Fruit fly (Drosophila melanogaster) whole organism, embryonic: ENCODE data around the gene v.

ENCODE experiments used
- ATbp ChIP-seq: fragments of 200-800 bp; sonication (Bioruptor generic); optimal IDR thresholded peaks from 2 replicates; lab custom pipeline; 2017; ENCODE audit warnings: missing biosample characterization, mild to moderate bottlenecking, missing genetic modification characterization, missing genetic modification reagents
- Atf6 ChIP-seq: fragments of 200-800 bp; sonication (Bioruptor generic); IDR thresholded peaks from 2 replicates; pipeline ENCODE4 v1.3.6; 2022; ENCODE audit warnings: missing biosample characterization, missing genetic modification characterization
- CG11504 ChIP-seq: fragments of 200-800 bp; sonication (Bioruptor generic); optimal IDR thresholded peaks from 3 replicates; lab custom pipeline; 2019; ENCODE audit warnings: missing biosample characterization, mild to moderate bottlenecking, missing genetic modification characterization, moderate library complexity
- CG11695 ChIP-seq: fragments of 200-800 bp; sonication (Bioruptor generic); IDR thresholded peaks from 3 replicates; pipeline ENCODE4 v1.3.6; 2022; ENCODE audit warnings: missing biosample characterization, missing genetic modification characterization
- CG13624 ChIP-seq: fragments of 200-800 bp; sonication (Bioruptor generic); optimal IDR thresholded peaks from 2 replicates; lab custom pipeline; 2016; ENCODE audit warnings: missing biosample characterization, missing genetic modification characterization
- CG13894 ChIP-seq: fragments of 200-800 bp; sonication (Bioruptor generic); optimal IDR thresholded peaks from 3 replicates; lab custom pipeline; 2018; ENCODE audit warnings: missing biosample characterization, mild to moderate bottlenecking, missing genetic modification characterization, moderate library complexity
- CG14710 ChIP-seq: fragments of 200-800 bp; sonication (Bioruptor generic); optimal IDR thresholded peaks from 3 replicates; lab custom pipeline; 2019; ENCODE audit warnings: missing biosample characterization, mild to moderate bottlenecking, missing genetic modification characterization, moderate library complexity
- CG1603 ChIP-seq: fragments of 200-800 bp; sonication (Bioruptor generic); optimal IDR thresholded peaks from 2 replicates; lab custom pipeline; 2019; ENCODE audit warnings: missing biosample characterization, mild to moderate bottlenecking, missing genetic modification characterization, moderate library complexity
- CG17829 ChIP-seq: fragments of 200-800 bp; optimal IDR thresholded peaks from 2 replicates; lab custom pipeline; 2019; ENCODE audit warnings: missing biosample characterization, mild to moderate bottlenecking, missing genetic modification characterization, moderate library complexity
- CG2116 ChIP-seq: fragments of 200-800 bp; sonication (Bioruptor generic); optimal IDR thresholded peaks from 3 replicates; lab custom pipeline; 2018; ENCODE audit warnings: missing biosample characterization, mild to moderate bottlenecking, missing genetic modification characterization
- CG33213 ChIP-seq: fragments of 200-800 bp; sonication (Bioruptor generic); optimal IDR thresholded peaks from 3 replicates; lab custom pipeline; 2016; ENCODE audit warnings: missing biosample characterization, missing genetic modification characterization
- CG33557 ChIP-seq: fragments of 200-800 bp; sonication (Bioruptor generic); optimal IDR thresholded peaks from 2 replicates; lab custom pipeline; 2019; ENCODE audit warnings: missing biosample characterization, mild to moderate bottlenecking, missing genetic modification characterization, moderate library complexity
- CG34376 ChIP-seq: fragments of 200-800 bp; sonication (Bioruptor generic); optimal IDR thresholded peaks from 2 replicates; lab custom pipeline; 2018; ENCODE audit warnings: missing biosample characterization, mild to moderate bottlenecking, missing genetic modification characterization
- CG3726 ChIP-seq: fragments of 200-800 bp; sonication (Bioruptor generic); IDR thresholded peaks from 3 replicates; pipeline ENCODE4, ENCODE4 v1.3.6; 2022; ENCODE audit warnings: missing biosample characterization, missing genetic modification characterization
- CG4730 ChIP-seq: fragments of 200-800 bp; sonication (Bioruptor generic); IDR thresholded peaks from 2 replicates; pipeline ENCODE4 v1.3.6; 2022; ENCODE audit warnings: missing biosample characterization, missing genetic modification characterization
- CG5180 ChIP-seq: fragments of 200-800 bp; sonication (Bioruptor generic); optimal IDR thresholded peaks from 3 replicates; lab custom pipeline; 2017; ENCODE audit warnings: missing biosample characterization, missing genetic modification characterization, mild to moderate bottlenecking, moderate library complexity, missing genetic modification reagents
- CG6272 ChIP-seq: fragments of 200-800 bp; sonication (Bioruptor generic); IDR thresholded peaks from 2 replicates; pipeline ENCODE4 v1.3.6; 2022; ENCODE audit warnings: missing biosample characterization, missing genetic modification characterization
- CG6689 ChIP-seq: fragments of 200-800 bp; sonication (Bioruptor generic); IDR thresholded peaks from 2 replicates; pipeline ENCODE4 v1.3.6; 2022; ENCODE audit warnings: missing biosample characterization, missing genetic modification characterization
- CG6813 ChIP-seq: fragments of 200-800 bp; sonication (Bioruptor generic); optimal IDR thresholded peaks from 2 replicates; lab custom pipeline; 2017; ENCODE audit warnings: missing biosample characterization, missing genetic modification characterization, mild to moderate bottlenecking, moderate library complexity, missing genetic modification reagents
- CG7556 ChIP-seq: fragments of 200-800 bp; sonication (Bioruptor generic); optimal IDR thresholded peaks from 2 replicates; lab custom pipeline; 2017; ENCODE audit warnings: missing biosample characterization, mild to moderate bottlenecking, missing genetic modification characterization
- CG8281 ChIP-seq: fragments of 200-800 bp; sonication (Bioruptor generic); optimal IDR thresholded peaks from 2 replicates; lab custom pipeline; 2018; ENCODE audit warnings: missing biosample characterization, mild to moderate bottlenecking, missing genetic modification characterization, moderate library complexity
- Dll ChIP-seq: fragments of 200-800 bp; sonication (Bioruptor generic); IDR thresholded peaks from 4 replicates; pipeline ENCODE4 v1.3.6; 2022; ENCODE audit warnings: missing biosample characterization, missing genetic modification characterization; ENCODE audit not compliant: partially characterized antibody
- Dref ChIP-seq: fragments of 200-800 bp; sonication (Bioruptor generic); IDR thresholded peaks from 2 replicates; pipeline ENCODE4 v1.3.6; 2022; ENCODE audit warnings: missing biosample characterization, missing genetic modification characterization
- Gsc ChIP-seq: fragments of 200-800 bp; sonication (Bioruptor generic); IDR thresholded peaks from 2 replicates; pipeline ENCODE4 v1.3.6; 2022; ENCODE audit warnings: missing biosample characterization, missing genetic modification characterization
- Mrtf ChIP-seq: fragments of 200-800 bp; sonication (Bioruptor generic); IDR thresholded peaks from 3 replicates; pipeline ENCODE4 v1.3.6; 2022; ENCODE audit warnings: missing biosample characterization, missing genetic modification characterization
- Optix ChIP-seq: fragments of 200-800 bp; sonication (Bioruptor generic); IDR thresholded peaks from 3 replicates; pipeline ENCODE4 v1.3.6; 2022; ENCODE audit warnings: missing biosample characterization, missing genetic modification characterization
- Sin3A ChIP-seq: fragments of >200 bp; optimal IDR thresholded peaks from 2 replicates; lab custom pipeline; 2018
- Spps ChIP-seq: fragments of 200-800 bp; sonication (Bioruptor generic); optimal IDR thresholded peaks from 2 replicates; lab custom pipeline; 2018; ENCODE audit warnings: missing biosample characterization, mild to moderate bottlenecking, missing genetic modification characterization
- Trl ChIP-seq, 3 experiments: fragments of >200 bp in 2 of 3; fragments of 200-800 bp in 1 of 3; sonication (Bioruptor generic) in 1 of 3; optimal IDR thresholded peaks; 2 replicates in 1 of 3; 3 replicates in 2 of 3; lab custom pipeline; 2016 to 2017; ENCODE audit warnings: missing biosample characterization in 1 of 3, missing genetic modification characterization in 1 of 3
- ase ChIP-seq: fragments of 200-800 bp; sonication (Bioruptor generic); IDR thresholded peaks from 3 replicates; pipeline ENCODE4 v1.3.6; 2022; ENCODE audit warnings: missing biosample characterization, missing genetic modification characterization
- bab2 ChIP-seq: fragments of 200-800 bp; sonication (Bioruptor generic); optimal IDR thresholded peaks from 2 replicates; lab custom pipeline; 2016; ENCODE audit warnings: missing biosample characterization, missing genetic modification characterization
- bbx ChIP-seq: fragments of 200-800 bp; sonication (Bioruptor generic); IDR thresholded peaks from 2 replicates; pipeline ENCODE4 v1.3.6; 2022; ENCODE audit warnings: missing biosample characterization, missing genetic modification characterization; ENCODE audit not compliant: partially characterized antibody
- btn ChIP-seq: fragments of 200-800 bp; sonication (Bioruptor generic); optimal IDR thresholded peaks from 2 replicates; lab custom pipeline; 2016; ENCODE audit warnings: missing biosample characterization, missing genetic modification characterization
- cad ChIP-seq: fragments of >200 bp; optimal IDR thresholded peaks from 2 replicates; lab custom pipeline; 2017; ENCODE audit warnings: missing biosample characterization, missing genetic modification characterization
- cato ChIP-seq: fragments of 200-800 bp; sonication (Bioruptor generic); optimal IDR thresholded peaks from 2 replicates; lab custom pipeline; 2016; ENCODE audit warnings: missing biosample characterization, missing genetic modification characterization, borderline replicate concordance
- croc ChIP-seq: fragments of 200-800 bp; sonication (Bioruptor generic); conservative IDR thresholded peaks from 3 replicates; pipeline ENCODE4 v1.3.6; 2022; ENCODE audit warnings: missing biosample characterization, missing genetic modification characterization
- en ChIP-seq: fragments of 200-800 bp; sonication (Bioruptor generic); optimal IDR thresholded peaks from 2 replicates; lab custom pipeline; 2016; ENCODE audit warnings: missing biosample characterization, missing genetic modification characterization
- fd96Cb ChIP-seq: fragments of 200-800 bp; sonication (Bioruptor generic); optimal IDR thresholded peaks from 2 replicates; lab custom pipeline; 2018; ENCODE audit warnings: missing biosample characterization, mild to moderate bottlenecking, missing genetic modification characterization, moderate library complexity
- gsb-n ChIP-seq: fragments of 200-800 bp; sonication (Bioruptor generic); optimal IDR thresholded peaks from 3 replicates; lab custom pipeline; 2018; ENCODE audit warnings: missing biosample characterization, mild to moderate bottlenecking, missing genetic modification characterization
- kay ChIP-seq: fragments of 200-800 bp; sonication (Bioruptor generic); optimal IDR thresholded peaks from 2 replicates; lab custom pipeline; 2016; ENCODE audit warnings: missing biosample characterization, missing genetic modification characterization
- pb ChIP-seq: fragments of 200-800 bp; sonication (Bioruptor generic); optimal IDR thresholded peaks from 3 replicates; lab custom pipeline; 2016; ENCODE audit warnings: missing biosample characterization, missing genetic modification characterization
- sens ChIP-seq: fragments of 200-800 bp; sonication (Bioruptor generic); peaks from one replicate; lab custom pipeline; 2016; ENCODE audit warnings: missing biosample characterization, missing genetic modification characterization
- sens-2 ChIP-seq: fragments of 200-800 bp; sonication (Bioruptor generic); IDR thresholded peaks from 2 replicates; pipeline ENCODE4 v1.3.6; 2022; ENCODE audit warnings: missing biosample characterization, missing genetic modification characterization
- slou ChIP-seq: fragments of 200-800 bp; sonication (Bioruptor generic); optimal IDR thresholded peaks from 3 replicates; lab custom pipeline; 2016; ENCODE audit warnings: missing biosample characterization, missing genetic modification characterization
- sob ChIP-seq: fragments of 200-800 bp; sonication (Bioruptor generic); IDR thresholded peaks from 2 replicates; pipeline ENCODE4 v1.3.6; 2022; ENCODE audit warnings: missing biosample characterization, missing genetic modification characterization
- sug ChIP-seq: fragments of 200-800 bp; optimal IDR thresholded peaks from 2 replicates; lab custom pipeline; 2019; ENCODE audit warnings: missing biosample characterization, mild to moderate bottlenecking, missing genetic modification characterization, moderate library complexity
- tin ChIP-seq: fragments of 200-800 bp; sonication (Bioruptor generic); optimal IDR thresholded peaks from 3 replicates; lab custom pipeline; 2016; ENCODE audit warnings: missing biosample characterization, missing genetic modification characterization
- tna ChIP-seq: fragments of 200-800 bp; sonication (Bioruptor generic); IDR thresholded peaks from 2 replicates; pipeline ENCODE4 v1.3.6; 2022; ENCODE audit warnings: missing biosample characterization, missing genetic modification characterization; ENCODE audit not compliant: partially characterized antibody
- tup ChIP-seq: fragments of 200-800 bp; sonication (Bioruptor generic); optimal IDR thresholded peaks from 2 replicates; lab custom pipeline; 2016; ENCODE audit warnings: missing biosample characterization, mild to moderate bottlenecking, missing genetic modification characterization, moderate library complexity
- zen2 ChIP-seq: fragments of 200-800 bp; sonication (Bioruptor generic); IDR thresholded peaks from 3 replicates; pipeline ENCODE4 v1.3.6; 2022; ENCODE audit warnings: missing biosample characterization, missing genetic modification characterization; ENCODE audit not compliant: partially characterized antibody
- zfh1 ChIP-seq: fragments of 200-800 bp; sonication (Bioruptor generic); IDR thresholded peaks from 3 replicates; pipeline ENCODE4 v1.3.6; 2022; ENCODE audit warnings: missing biosample characterization, missing genetic modification characterization

Gene v

dm6 chrX:10905047-10905446, 18.7 kb upstream of the v start (continued):
- peak; percentile 27 for TF ChIP-seq CG1603 (tag; lab: Kevin White, UChicago)
- peak; percentile 59 for TF ChIP-seq gsb-n (tag; lab: Kevin White, UChicago)
- TF ChIP-seq kay (GFP tag; lab: Kevin White, UChicago) = peak; percentile 52
- TF ChIP-seq CG34376 (GFP tag; lab: Kevin White, UChicago) = no peak
- TF ChIP-seq CG5180 (GFP tag; lab: Kevin White, UChicago) = peak; percentile 38
- TF ChIP-seq pb (GFP tag; lab: Kevin White, UChicago) = peak; percentile 8
- peak; percentile 28 for TF ChIP-seq btn
- TF ChIP-seq ATbp (GFP tag; lab: Kevin White, UChicago) = peak; percentile 64
- TF ChIP-seq CG11695 (GFP tag; lab: Robert Waterston, UW) = peak; percentile 66
- TF ChIP-seq sens (GFP tag; lab: Kevin White, UChicago) = peak; percentile 97
- TF ChIP-seq CG33557 = peak; percentile 50
- TF ChIP-seq zfh1 (GFP tag; lab: Robert Waterston, UW) = 0 out of 3 replicates have a peak, but pooled peaks have one; percentile 47
- TF ChIP-seq cato (GFP tag; lab: Kevin White, UChicago) = peak; percentile 18
- no peak for TF ChIP-seq ase (GFP tag; lab: Robert Waterston, UW)
- peak; percentile 13 for TF ChIP-seq CG2116 (GFP tag; lab: Kevin White, UChicago)
- TF ChIP-seq Optix (GFP tag; lab: Robert Waterston, UW) = no peak
- no peak for TF ChIP-seq zen2 (GFP tag; lab: Robert Waterston, UW)
- peak; percentile 44 for TF ChIP-seq CG6689 (GFP tag; lab: Robert Waterston, UW)
- TF ChIP-seq Atf6 (GFP tag; lab: Robert Waterston, UW) = peak; percentile 39; the same call in 1 of the 2 replicates
- TF ChIP-seq Gsc (GFP tag; lab: Robert Waterston, UW) = 0 out of 2 replicates have a peak, but pooled peaks have one; percentile 21
- 0 out of 2 replicates have a peak, but pooled peaks have one; percentile 33 for TF ChIP-seq sens-2 (GFP tag; lab: Robert Waterston, UW)
- TF ChIP-seq CG6813 (GFP tag; lab: Kevin White, UChicago) = peak; percentile 37
- no peak for TF ChIP-seq CG13624 (GFP tag; lab: Kevin White, UChicago)
- peak; percentile 38; the same call in 1 of the 2 replicates for TF ChIP-seq CG4730 (GFP tag; lab: Robert Waterston, UW)
- peak; percentile 15; the same call in 1 of the 2 replicates for TF ChIP-seq sob (GFP tag; lab: Robert Waterston, UW)
- no peak for TF ChIP-seq bab2
- TF ChIP-seq CG13894 (tag; lab: Kevin White, UChicago) = no peak
- TF ChIP-seq CG8281 = peak; percentile 14
- TF ChIP-seq tup (GFP tag; lab: Kevin White, UChicago) = no peak
- no peak for TF ChIP-seq cad
- no peak for TF ChIP-seq Dll (GFP tag; lab: Robert Waterston, UW)
- no peak for TF ChIP-seq sug (tag; lab: Kevin White, UChicago)
- 0 out of 3 replicates have a peak, but pooled peaks have one; percentile 31 for TF ChIP-seq CG3726 (GFP tag; lab: Robert Waterston, UW)
- no peak for TF ChIP-seq Sin3A (lab: Kevin White, UChicago)
- TF ChIP-seq Mrtf = no peak
- peak; percentile 48 for TF ChIP-seq Spps (tag; lab: Kevin White, UChicago)
- TF ChIP-seq croc = peak; percentile 54; the same call in 2 of the 3 replicates
- peak; percentile 22 for TF ChIP-seq slou
- peak; percentile 82 for TF ChIP-seq CG11504 (tag; lab: Kevin White, UChicago)
- TF ChIP-seq Dref (GFP tag; lab: Robert Waterston, UW) = no peak
- peak; percentile 19 for TF ChIP-seq en (GFP tag; lab: Kevin White, UChicago)
- TF ChIP-seq fd96Cb (tag; lab: Kevin White, UChicago) = peak; percentile 79
- no peak for TF ChIP-seq tna (GFP tag; lab: Robert Waterston, UW)
- no peak for TF ChIP-seq Trl (optimal IDR thresholded peaks at IDR 0.05; lab: Kevin White, UChicago)
- TF ChIP-seq Trl (GFP tag; optimal IDR thresholded peaks at IDR 0.05; lab: Kevin White, UChicago) = peak; percentile 70
- no peak for TF ChIP-seq CG6272 (GFP tag; lab: Robert Waterston, UW)
- TF ChIP-seq CG33213 (GFP tag; lab: Kevin White, UChicago) = no peak
- TF ChIP-seq tin (GFP tag; lab: Kevin White, UChicago) = peak; percentile 30
- TF ChIP-seq CG17829 (tag; lab: Kevin White, UChicago) = peak; percentile 76
- TF ChIP-seq bbx (GFP tag; lab: Robert Waterston, UW) = no peak
- peak; percentile 79 for TF ChIP-seq CG7556 (GFP tag; lab: Kevin White, UChicago)
- TF ChIP-seq CG14710 = peak; percentile 64
